Worm (Caenorhabditis elegans): ENCODE results near the gene K02A2.1.

K02A2.1 gene

DNA sequence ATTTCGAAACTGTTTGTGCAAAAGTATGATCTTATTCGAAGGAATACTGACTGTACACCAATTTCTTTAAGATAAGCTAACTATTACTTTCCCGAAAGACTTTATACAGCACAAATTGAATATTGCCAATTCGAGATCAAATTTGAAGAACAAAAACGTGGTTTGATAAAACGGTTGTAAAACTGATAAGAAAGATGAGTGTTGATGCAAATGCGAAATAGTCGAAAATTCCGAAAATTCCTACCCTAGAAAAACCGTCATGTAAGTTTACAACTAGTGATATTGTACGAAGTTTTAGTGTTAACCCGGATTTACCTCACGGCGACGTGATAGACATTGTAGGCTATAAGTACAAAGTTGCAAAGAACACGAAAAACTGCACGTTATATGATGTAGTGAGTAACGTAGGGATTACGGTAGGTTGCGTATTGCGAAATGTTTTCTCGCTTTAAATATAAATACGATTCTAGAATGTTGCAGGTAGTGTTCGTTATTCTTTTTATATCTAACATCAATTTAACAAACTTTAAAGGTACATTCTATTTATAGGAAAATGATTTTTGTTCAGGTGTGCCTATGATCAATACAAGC is 14.2 kb upstream of the K02A2.1 start:
- TF ChIP-seq egl-27 (tag; optimal IDR thresholded peaks at IDR 0.05) (no peak), mep-1 (tag; optimal IDR thresholded peaks at IDR 0.05) (no peak), ceh-82 (tag; optimal IDR thresholded peaks at IDR 0.05) (no peak), lin-39 (tag; optimal IDR thresholded peaks at IDR 0.05) (no peak), nhr-111 (GFP tag; optimal IDR thresholded peaks at IDR 0.05) (no peak), madf-9 (GFP tag; conservative IDR thresholded peaks at IDR 0.05) (no peak), nhr-25 (tag; optimal IDR thresholded peaks at IDR 0.05; ENCODE audit: borderline replicate concordance, insufficient read depth) (no peak), nhr-28 (tag; optimal IDR thresholded peaks at IDR 0.05) (peak; percentile 94), pha-4 (GFP tag; IDR thresholded peaks at IDR 0.05) (no peak), pha-4 (tag; optimal IDR thresholded peaks at IDR 0.05) (no peak), attf-4 (tag; optimal IDR thresholded peaks at IDR 0.05) (no peak), pqm-1 (tag; optimal IDR thresholded peaks at IDR 0.05) (peak; percentile 77), Y48G9A.11 (GFP tag; IDR thresholded peaks at IDR 0.05) (no peak), dmd-6 (GFP tag; IDR thresholded peaks at IDR 0.05) (peak; percentile 33), tag-97 (GFP tag; IDR thresholded peaks at IDR 0.05) (no peak), rbr-2 (tag; optimal IDR thresholded peaks at IDR 0.05) (no peak), daf-12 (tag; optimal IDR thresholded peaks at IDR 0.05) (no peak), mdl-1 (tag; optimal IDR thresholded peaks at IDR 0.05) (peak in 1 of 2 experiments; percentile 6), unc-62 (GFP tag; optimal IDR thresholded peaks at IDR 0.05 in 1 of 2) (peak in 1 of 2 experiments; percentile 20), unc-62 (tag; optimal IDR thresholded peaks at IDR 0.05) (no peak), zfp-2 (tag; optimal IDR thresholded peaks at IDR 0.05) (no peak), R02D3.7 (tag; optimal IDR thresholded peaks at IDR 0.05) (no peak), F26F4.8 (GFP tag; conservative IDR thresholded peaks at IDR 0.05) (no peak), ceh-28 (tag; optimal IDR thresholded peaks at IDR 0.05) (no peak)

DNA sequence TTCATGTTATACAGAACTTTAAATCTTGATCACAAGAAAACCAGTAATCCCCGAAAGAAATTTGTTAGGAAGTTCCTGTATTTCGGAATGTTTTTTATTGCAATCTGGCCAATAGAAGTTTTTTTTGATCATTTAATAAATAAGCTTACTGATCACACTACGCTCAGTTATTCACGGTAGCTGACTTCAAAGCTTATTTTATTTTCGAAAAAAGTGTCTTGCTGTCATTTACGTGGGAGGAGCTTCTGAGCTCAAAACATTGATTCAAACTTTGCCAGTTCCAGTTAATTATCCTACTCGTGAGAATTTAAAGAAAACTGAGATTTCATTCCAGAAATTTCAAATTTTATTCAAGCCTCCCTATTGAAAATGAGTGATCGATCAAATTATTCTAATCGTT is 2.7 kb upstream of the K02A2.1 start, which contains the start of gene srd-54:
srd-54 (plus strand) TSS at position 301 of the 400 bp plus-strand sequence.
- no peak for TF ChIP-seq hlh-30 (tag; optimal IDR thresholded peaks at IDR 0.05; ENCODE audit: insufficient read depth)

- TF ChIP-seq arid-1 (GFP tag; conservative IDR thresholded peaks at IDR 0.05) (no peak), ztf-11 (tag; optimal IDR thresholded peaks at IDR 0.05) (no peak), F49E8.2 (tag; optimal IDR thresholded peaks at IDR 0.05; ENCODE audit: borderline replicate concordance) (no peak), Y5F2A.4 (GFP tag; optimal IDR thresholded peaks at IDR 0.05) (no peak), madf-9 (GFP tag; conservative IDR thresholded peaks at IDR 0.05) (no peak), zfp-3 (GFP tag; conservative IDR thresholded peaks at IDR 0.05) (no peak), lsy-2 (tag; optimal IDR thresholded peaks at IDR 0.05) (no peak), mep-1 (tag; optimal IDR thresholded peaks at IDR 0.05) (no peak), duxl-1 (tag; optimal IDR thresholded peaks at IDR 0.05; ENCODE audit: poor library complexity) (no peak), lin-29 (GFP tag; IDR thresholded peaks at IDR 0.05) (no peak), dpl-1 (GFP tag; optimal IDR thresholded peaks at IDR 0.05) (no peak)
Observed at ce11 chrII:7434182-7434581, 876 bp upstream of the K02A2.1 start, which contains the start of gene kcc-3. TSS of gene kcc-3 (minus strand) at chrII:7434282.

DNA sequence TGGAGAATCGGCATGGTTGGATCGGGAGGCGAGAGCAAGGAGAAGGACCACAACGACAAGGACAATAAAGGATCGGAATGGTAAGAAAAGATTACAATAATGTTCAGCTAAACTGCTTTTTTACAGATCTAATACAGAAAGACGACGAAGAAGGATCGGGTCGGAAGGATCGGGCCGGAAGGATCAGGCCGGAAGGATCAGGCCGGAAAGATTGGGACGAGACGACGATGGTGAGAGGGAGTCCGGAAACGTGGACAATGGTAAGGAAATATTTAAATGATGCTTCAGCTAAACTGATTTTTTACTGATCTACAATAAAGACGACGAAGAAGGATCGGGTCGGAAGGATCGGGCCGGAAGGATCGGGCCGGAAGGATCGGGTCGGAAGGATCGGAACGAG is 11.6 kb downstream of the K02A2.1 start:
- peak; percentile 74 for TF ChIP-seq set-16 (GFP tag; IDR thresholded peaks at IDR 0.05)
- TF ChIP-seq dmd-8 (GFP tag; IDR thresholded peaks at IDR 0.05), result peak; percentile 62; the same call in 1 of the 2 replicates
- TF ChIP-seq Y105C5A.15 (GFP tag; IDR thresholded peaks at IDR 0.05), result 0 out of 2 replicates have a peak, but pooled peaks have one; percentile 53

All from whole organism, L4 larva.